Fruit fly (Drosophila melanogaster) whole organism, embryonic: ENCODE measurements around the gene Inx5.

Source experiments
- Ada2b ChIP-seq: fragments of 200-800 bp; sonication (Bioruptor generic); IDR thresholded peaks from 2 replicates; pipeline ENCODE4 v1.3.6; 2022; ENCODE audit warnings: missing biosample characterization, missing genetic modification characterization
- Antp ChIP-seq: fragments of 200-800 bp; sonication (Bioruptor generic); optimal IDR thresholded peaks from 3 replicates; lab custom pipeline; 2016; ENCODE audit warnings: missing biosample characterization, missing genetic modification characterization
- CG10462 ChIP-seq: fragments of 200-800 bp; sonication (Bioruptor generic); optimal IDR thresholded peaks from 2 replicates; lab custom pipeline; 2016; ENCODE audit warnings: missing biosample characterization, missing genetic modification characterization
- CG10979 ChIP-seq: fragments of 200-800 bp; sonication (Bioruptor generic); optimal IDR thresholded peaks from 2 replicates; lab custom pipeline; 2018; ENCODE audit warnings: missing biosample characterization, mild to moderate bottlenecking, missing genetic modification characterization, moderate library complexity
- CG11093 ChIP-seq: fragments of 200-800 bp; sonication (Bioruptor generic); IDR thresholded peaks from 3 replicates; pipeline ENCODE4 v1.3.6; 2022; ENCODE audit warnings: missing biosample characterization, missing genetic modification characterization
- CG16813 ChIP-seq: fragments of 200-800 bp; sonication (Bioruptor generic); IDR thresholded peaks from 3 replicates; pipeline ENCODE4 v1.3.6; 2022; ENCODE audit warnings: missing biosample characterization, missing genetic modification characterization; ENCODE audit not compliant: partially characterized antibody
- CG17328 ChIP-seq: fragments of 200-800 bp; sonication (Bioruptor generic); IDR thresholded peaks from 2 replicates; pipeline ENCODE4 v1.3.6; 2022; ENCODE audit warnings: missing biosample characterization, missing genetic modification characterization
- CG1792 ChIP-seq: fragments of 200-800 bp; sonication (Bioruptor generic); optimal IDR thresholded peaks from 2 replicates; lab custom pipeline; 2016; ENCODE audit warnings: missing biosample characterization, missing genetic modification characterization
- CG2202 ChIP-seq: fragments of 200-800 bp; sonication (Bioruptor generic); optimal IDR thresholded peaks from 2 replicates; lab custom pipeline; 2018; ENCODE audit warnings: missing biosample characterization, mild to moderate bottlenecking, missing genetic modification characterization
- CG2889 ChIP-seq: fragments of 200-800 bp; sonication (Bioruptor generic); IDR thresholded peaks from 3 replicates; pipeline ENCODE4 v1.3.6; 2022; ENCODE audit warnings: missing biosample characterization, missing genetic modification characterization
- CG31441 ChIP-seq: fragments of 200-800 bp; sonication (Bioruptor generic); IDR thresholded peaks from 2 replicates; pipeline ENCODE4 v1.3.6; 2022; ENCODE audit warnings: missing biosample characterization, missing genetic modification characterization
- CG42726 ChIP-seq: fragments of 200-800 bp; sonication (Bioruptor generic); IDR thresholded peaks from 2 replicates; pipeline ENCODE4 v1.3.6; 2022; ENCODE audit warnings: missing biosample characterization, missing genetic modification characterization; ENCODE audit not compliant: partially characterized antibody
- CG5180 ChIP-seq: fragments of 200-800 bp; sonication (Bioruptor generic); optimal IDR thresholded peaks from 3 replicates; lab custom pipeline; 2017; ENCODE audit warnings: missing biosample characterization, missing genetic modification characterization, mild to moderate bottlenecking, moderate library complexity, missing genetic modification reagents
- CG6683 ChIP-seq: fragments of 200-800 bp; sonication (Bioruptor generic); optimal IDR thresholded peaks from 2 replicates; lab custom pipeline; 2017; ENCODE audit warnings: missing biosample characterization, mild to moderate bottlenecking, missing genetic modification characterization, missing genetic modification reagents
- CG6813 ChIP-seq: fragments of 200-800 bp; sonication (Bioruptor generic); optimal IDR thresholded peaks from 2 replicates; lab custom pipeline; 2017; ENCODE audit warnings: missing biosample characterization, missing genetic modification characterization, mild to moderate bottlenecking, moderate library complexity, missing genetic modification reagents
- CG7786 ChIP-seq: fragments of 200-800 bp; sonication (Bioruptor generic); optimal IDR thresholded peaks from 2 replicates; lab custom pipeline; 2016; ENCODE audit warnings: missing biosample characterization, missing genetic modification characterization
- CG9437 ChIP-seq: fragments of 200-800 bp; sonication (Bioruptor generic); optimal IDR thresholded peaks from 2 replicates; lab custom pipeline; 2018; ENCODE audit warnings: missing biosample characterization, mild to moderate bottlenecking, missing genetic modification characterization
- CoRest ChIP-seq: fragments of 200-800 bp; sonication (Bioruptor generic); optimal IDR thresholded peaks from 3 replicates; lab custom pipeline; 2018; ENCODE audit warnings: missing biosample characterization, mild to moderate bottlenecking, missing genetic modification characterization, moderate library complexity
- Dbx ChIP-seq: fragments of 200-800 bp; sonication (Bioruptor generic); IDR thresholded peaks from 3 replicates; pipeline ENCODE4 v1.3.6; 2022; ENCODE audit warnings: missing biosample characterization, missing genetic modification characterization
- Drgx ChIP-seq: fragments of 200-800 bp; sonication (Bioruptor generic); IDR thresholded peaks from 2 replicates; pipeline ENCODE4 v1.3.6; 2022; ENCODE audit warnings: missing biosample characterization, missing genetic modification characterization
- HLH3B ChIP-seq: fragments of 200-800 bp; sonication (Bioruptor generic); IDR thresholded peaks from 2 replicates; pipeline ENCODE4 v1.3.6; 2022; ENCODE audit warnings: missing biosample characterization, missing genetic modification characterization
- Hand ChIP-seq: fragments of 200-800 bp; sonication (Bioruptor generic); optimal IDR thresholded peaks from 2 replicates; lab custom pipeline; 2017; ENCODE audit warnings: mild to moderate bottlenecking, missing biosample characterization, missing genetic modification reagents, missing genetic modification characterization
- Hey ChIP-seq: fragments of 200-800 bp; sonication (Bioruptor generic); optimal IDR thresholded peaks from 3 replicates; lab custom pipeline; 2018; ENCODE audit warnings: missing biosample characterization, mild to moderate bottlenecking, missing genetic modification characterization
- HmgZ ChIP-seq: fragments of 200-800 bp; sonication (Bioruptor generic); optimal IDR thresholded peaks from 2 replicates; lab custom pipeline; 2018; ENCODE audit warnings: missing biosample characterization, mild to moderate bottlenecking, missing genetic modification characterization
- Hmr ChIP-seq: fragments of 200-800 bp; sonication (Bioruptor generic); optimal IDR thresholded peaks from 3 replicates; lab custom pipeline; 2017; ENCODE audit warnings: mild to moderate bottlenecking, missing biosample characterization, missing genetic modification reagents, missing genetic modification characterization
- Hmx ChIP-seq: fragments of 200-800 bp; sonication (Bioruptor generic); optimal IDR thresholded peaks from 2 replicates; lab custom pipeline; 2016; ENCODE audit warnings: missing biosample characterization, missing genetic modification characterization
- Hr78 ChIP-seq, 2 experiments: fragments of 200-800 bp in 1 of 2; fragments of >200 bp in 1 of 2; sonication (Bioruptor generic) in 1 of 2; optimal IDR thresholded peaks; 2 replicates each; lab custom pipeline; 2017 to 2019; ENCODE audit warnings: missing biosample characterization in 2 of 2, missing genetic modification characterization in 2 of 2, mild to moderate bottlenecking in 1 of 2, moderate library complexity in 1 of 2
- Hsf ChIP-seq: fragments of 200-800 bp; sonication (Bioruptor generic); optimal IDR thresholded peaks from 3 replicates; lab custom pipeline; 2016; ENCODE audit warnings: missing biosample characterization, missing genetic modification characterization
- Lhr ChIP-seq: fragments of 200-800 bp; sonication (Bioruptor generic); optimal IDR thresholded peaks from 3 replicates; lab custom pipeline; 2017; ENCODE audit warnings: mild to moderate bottlenecking, missing biosample characterization, missing genetic modification reagents, missing genetic modification characterization
- NK7.1 ChIP-seq: fragments of 200-800 bp; sonication (Bioruptor generic); optimal IDR thresholded peaks from 3 replicates; lab custom pipeline; 2016; ENCODE audit warnings: missing biosample characterization, missing genetic modification characterization
- Nf-YA ChIP-seq: fragments of 200-800 bp; sonication (Bioruptor generic); IDR thresholded peaks from 2 replicates; pipeline ENCODE4 v1.3.6; 2022; ENCODE audit warnings: missing biosample characterization, missing genetic modification characterization
- PHDP ChIP-seq: fragments of 200-800 bp; sonication (Bioruptor generic); optimal IDR thresholded peaks from 3 replicates; lab custom pipeline; 2018; ENCODE audit warnings: missing biosample characterization, mild to moderate bottlenecking, missing genetic modification characterization, moderate library complexity
- Poxn ChIP-seq: fragments of 200-800 bp; sonication (Bioruptor generic); IDR thresholded peaks from 2 replicates; pipeline ENCODE4 v1.3.6; 2022; ENCODE audit warnings: missing biosample characterization, missing genetic modification characterization
- ap ChIP-seq: fragments of 200-800 bp; sonication (Bioruptor generic); IDR thresholded peaks from 2 replicates; pipeline ENCODE4 v1.3.6; 2022; ENCODE audit warnings: missing biosample characterization, missing genetic modification characterization
- bsh ChIP-seq, 2 experiments: fragments of 200-800 bp; sonication (Bioruptor generic); optimal IDR thresholded peaks; 2 replicates each; lab custom pipeline; 2017 to 2018; ENCODE audit warnings: mild to moderate bottlenecking in 2 of 2, missing biosample characterization in 2 of 2, missing genetic modification characterization in 2 of 2, moderate library complexity in 1 of 2
- fu2 ChIP-seq: fragments of 200-800 bp; sonication (Bioruptor generic); optimal IDR thresholded peaks from 2 replicates; lab custom pipeline; 2016; ENCODE audit warnings: missing biosample characterization, missing genetic modification characterization
- gem ChIP-seq: fragments of 200-800 bp; sonication (Bioruptor generic); optimal IDR thresholded peaks from 2 replicates; lab custom pipeline; 2019; ENCODE audit warnings: missing biosample characterization, mild to moderate bottlenecking, missing genetic modification characterization, moderate library complexity
- her ChIP-seq: fragments of 200-800 bp; sonication (Bioruptor generic); optimal IDR thresholded peaks from 2 replicates; lab custom pipeline; 2016; ENCODE audit warnings: missing biosample characterization, missing genetic modification characterization
- jigr1 ChIP-seq: fragments of 200-800 bp; sonication (Bioruptor generic); IDR thresholded peaks from 3 replicates; pipeline ENCODE4 v1.3.6; 2022; ENCODE audit warnings: missing biosample characterization, missing genetic modification characterization
- kah ChIP-seq: fragments of 200-800 bp; sonication (Bioruptor generic); optimal IDR thresholded peaks from 2 replicates; lab custom pipeline; 2018; ENCODE audit warnings: missing biosample characterization, mild to moderate bottlenecking, missing genetic modification characterization
- lola ChIP-seq, 3 experiments: fragments of >200 bp in 2 of 3; fragments of 200-800 bp in 1 of 3; sonication (Bioruptor generic) in 1 of 3; optimal IDR thresholded peaks; 2 replicates each; lab custom pipeline; 2017 to 2019; ENCODE audit warnings: missing biosample characterization in 3 of 3, missing genetic modification characterization in 3 of 3, mild to moderate bottlenecking in 1 of 3, moderate library complexity in 1 of 3
- luna ChIP-seq: fragments of 200-800 bp; sonication (Bioruptor generic); optimal IDR thresholded peaks from 2 replicates; lab custom pipeline; 2016; ENCODE audit warnings: missing biosample characterization, missing genetic modification characterization
- nau ChIP-seq: fragments of 200-800 bp; sonication (Bioruptor generic); optimal IDR thresholded peaks from 3 replicates; lab custom pipeline; 2017; ENCODE audit warnings: missing biosample characterization, mild to moderate bottlenecking, missing genetic modification characterization, missing genetic modification reagents
- onecut ChIP-seq: fragments of 200-800 bp; sonication (Bioruptor generic); IDR thresholded peaks from 2 replicates; pipeline ENCODE4 v1.3.6; 2022; ENCODE audit warnings: missing biosample characterization, missing genetic modification characterization
- pb ChIP-seq: fragments of 200-800 bp; sonication (Bioruptor generic); optimal IDR thresholded peaks from 3 replicates; lab custom pipeline; 2016; ENCODE audit warnings: missing biosample characterization, missing genetic modification characterization
- pum ChIP-seq: fragments of 200-800 bp; sonication (Bioruptor generic); optimal IDR thresholded peaks from 2 replicates; lab custom pipeline; 2016; ENCODE audit warnings: missing biosample characterization, missing genetic modification characterization
- pzg ChIP-seq: fragments of 200-800 bp; sonication (Bioruptor generic); optimal IDR thresholded peaks from 3 replicates; lab custom pipeline; 2018; ENCODE audit warnings: missing biosample characterization, mild to moderate bottlenecking, missing genetic modification characterization, moderate library complexity
- repo ChIP-seq: fragments of 200-800 bp; sonication (Bioruptor generic); optimal IDR thresholded peaks from 2 replicates; lab custom pipeline; 2016; ENCODE audit warnings: missing biosample characterization, missing genetic modification characterization
- stc ChIP-seq: fragments of 200-800 bp; sonication (Bioruptor generic); IDR thresholded peaks from 2 replicates; pipeline ENCODE4 v1.3.6; 2022; ENCODE audit warnings: missing biosample characterization, missing genetic modification characterization
- twi ChIP-seq: fragments of 200-800 bp; optimal IDR thresholded peaks from 2 replicates; lab custom pipeline; 2019; ENCODE audit warnings: missing biosample characterization, mild to moderate bottlenecking, missing genetic modification characterization, moderate library complexity
- wek ChIP-seq: fragments of 200-800 bp; sonication (Bioruptor generic); optimal IDR thresholded peaks from 3 replicates; lab custom pipeline; 2018; ENCODE audit warnings: missing biosample characterization, mild to moderate bottlenecking, missing genetic modification characterization, moderate library complexity

The Inx5 gene

dm6 chrX:19164726-19165125, 6.0 kb downstream of the Inx5 start (continued):
- TF ChIP-seq Hey (tag; lab: Kevin White, UChicago) (no peak), CG9437 (GFP tag; lab: Kevin White, UChicago) (no peak), Poxn (GFP tag; lab: Robert Waterston, UW) (no peak), luna (no peak), Drgx (GFP tag; lab: Robert Waterston, UW) (no peak), CoRest (tag; lab: Kevin White, UChicago) (peak; percentile 38), CG31441 (0 out of 2 replicates have a peak, but pooled peaks have one; percentile 21), CG1792 (GFP tag; lab: Kevin White, UChicago) (no peak), Hmx (GFP tag; lab: Kevin White, UChicago) (no peak), PHDP (peak; percentile 15), bsh (GFP tag; optimal IDR thresholded peaks at IDR 0.05; lab: Kevin White, UChicago) (peak in 1 of 2 experiments; percentile 25), nau (GFP tag; lab: Kevin White, UChicago) (no peak), CG10462 (GFP tag; lab: Kevin White, UChicago) (no peak), lola (GFP tag; optimal IDR thresholded peaks at IDR 0.05; lab: Kevin White, UChicago) (no peak), HLH3B (peak; percentile 19; the same call in 1 of the 2 replicates), CG11093 (0 out of 3 replicates have a peak, but pooled peaks have one; percentile 19), CG5180 (peak; percentile 13), onecut (GFP tag; lab: Robert Waterston, UW) (no peak), CG10979 (tag; lab: Kevin White, UChicago) (no peak), jigr1 (GFP tag; lab: Robert Waterston, UW) (no peak), Hsf (GFP tag; lab: Kevin White, UChicago) (no peak), Hand (GFP tag; lab: Kevin White, UChicago) (no peak), CG6683 (GFP tag; lab: Kevin White, UChicago) (no peak), her (GFP tag; lab: Kevin White, UChicago) (peak; percentile 9), fu2 (GFP tag; lab: Kevin White, UChicago) (no peak), repo (no peak), NK7.1 (GFP tag; lab: Kevin White, UChicago) (no peak), gem (tag; lab: Kevin White, UChicago) (peak; percentile 53), Dbx (no peak), Hr78 (GFP tag; optimal IDR thresholded peaks at IDR 0.05; lab: Kevin White, UChicago) (no peak), CG2202 (tag; lab: Kevin White, UChicago) (no peak), Lhr (GFP tag; lab: Kevin White, UChicago) (no peak), CG2889 (no peak), wek (GFP tag; lab: Kevin White, UChicago) (no peak), twi (tag; lab: Kevin White, UChicago) (no peak), pb (GFP tag; lab: Kevin White, UChicago) (no peak), Antp (GFP tag; lab: Kevin White, UChicago) (peak; percentile 25), CG42726 (GFP tag; lab: Robert Waterston, UW) (no peak), HmgZ (tag; lab: Kevin White, UChicago) (no peak), Hmr (peak; percentile 2), Ada2b (GFP tag; lab: Robert Waterston, UW) (0 out of 2 replicates have a peak, but pooled peaks have one; percentile 15), CG16813 (GFP tag; lab: Robert Waterston, UW) (no peak), Nf-YA (no peak), pzg (GFP tag; lab: Kevin White, UChicago) (no peak), stc (no peak), CG7786 (GFP tag; lab: Kevin White, UChicago) (peak; percentile 33), kah (GFP tag; lab: Kevin White, UChicago) (no peak), pum (peak; percentile 15), ap (GFP tag; lab: Robert Waterston, UW) (no peak), CG17328 (no peak), CG6813 (GFP tag; lab: Kevin White, UChicago) (no peak)
